Worm (Caenorhabditis elegans): ENCODE results near the gene ced-5.

The ced-5 gene

ce11 chrIV:10500481-10500880 is 16.6 kb downstream of the ced-5 start:
- TF ChIP-seq attf-4 (tag; optimal IDR thresholded peaks at IDR 0.05) (no peak), jun-1 (tag; optimal IDR thresholded peaks at IDR 0.05) (no peak), hif-1 (tag; optimal IDR thresholded peaks at IDR 0.05) (no peak), dmd-6 (GFP tag; IDR thresholded peaks at IDR 0.05) (no peak), lin-1 (GFP tag; IDR thresholded peaks at IDR 0.05) (no peak)

ce11 chrIV:10501550-10502240 is 17.8 kb downstream of the ced-5 start, which contains the start of gene tax-6:
Gene tax-6 (minus strand): TSS chrIV:10501600.
- peak; percentile 91 for TF ChIP-seq aha-1 (tag)
- no peak for TF ChIP-seq tag-97 (GFP tag; IDR thresholded peaks at IDR 0.05)

ce11 chrIV:10502345-10502744 is 18.4 kb downstream of the ced-5 start:
- TF ChIP-seq vab-7 (GFP tag; IDR thresholded peaks at IDR 0.05) (no peak), nhr-48 (tag; optimal IDR thresholded peaks at IDR 0.05) (peak; percentile 25), dve-1 (tag; optimal IDR thresholded peaks at IDR 0.05; ENCODE audit: insufficient read depth) (peak; percentile 95), nhr-28 (tag; optimal IDR thresholded peaks at IDR 0.05) (peak; percentile 90), arid-1 (GFP tag; conservative IDR thresholded peaks at IDR 0.05) (no peak), ceh-28 (tag; optimal IDR thresholded peaks at IDR 0.05) (no peak), spr-3 (GFP tag; optimal IDR thresholded peaks at IDR 0.05) (no peak), nhr-25 (tag; optimal IDR thresholded peaks at IDR 0.05; ENCODE audit: borderline replicate concordance, insufficient read depth) (no peak), ztf-11 (tag; optimal IDR thresholded peaks at IDR 0.05) (no peak), daf-12 (tag; optimal IDR thresholded peaks at IDR 0.05) (no peak), tra-1 (GFP tag; IDR thresholded peaks at IDR 0.05) (0 out of 2 replicates have a peak, but pooled peaks have one; percentile 57), zip-2 (tag; optimal IDR thresholded peaks at IDR 0.05) (peak; percentile 32), nhr-237 (tag; optimal IDR thresholded peaks at IDR 0.05) (no peak), T26A8.4 (GFP tag; IDR thresholded peaks at IDR 0.05) (peak; percentile 45; the same call in 1 of the 2 replicates), nhr-6 (tag; optimal IDR thresholded peaks at IDR 0.05) (peak; percentile 77), egl-27 (tag; optimal IDR thresholded peaks at IDR 0.05) (no peak), Y75B8A.6 (GFP tag; IDR thresholded peaks at IDR 0.05) (no peak), lsy-2 (tag; optimal IDR thresholded peaks at IDR 0.05) (peak in 1 of 2 experiments; percentile 63), mxl-2 (GFP tag; conservative IDR thresholded peaks at IDR 0.05) (no peak), nhr-77 (tag; optimal IDR thresholded peaks at IDR 0.05) (peak; percentile 86), hif-1 (tag; optimal IDR thresholded peaks at IDR 0.05) (peak in 1 of 2 experiments; percentile 84), fos-1 (tag; optimal IDR thresholded peaks at IDR 0.05) (no peak), F44E2.7 (GFP tag; IDR thresholded peaks at IDR 0.05) (no peak), daf-19 (GFP tag; conservative IDR thresholded peaks at IDR 0.05) (no peak), daf-8 (GFP tag; IDR thresholded peaks at IDR 0.05) (no peak), nhr-10 (tag; optimal IDR thresholded peaks at IDR 0.05) (peak; percentile 51), lim-7 (GFP tag; IDR thresholded peaks at IDR 0.05) (no peak), nhr-42 (GFP tag; IDR thresholded peaks at IDR 0.05) (0 out of 2 replicates have a peak, but pooled peaks have one; percentile 26), Y48G9A.11 (GFP tag; IDR thresholded peaks at IDR 0.05) (no peak), mes-2 (tag; optimal IDR thresholded peaks at IDR 0.05; ENCODE audit: poor library complexity, severe bottlenecking) (peak; percentile 74), lin-39 (tag; optimal IDR thresholded peaks at IDR 0.05) (no peak), aly-2 (tag; optimal IDR thresholded peaks at IDR 0.05) (no peak), nhr-111 (GFP tag; optimal IDR thresholded peaks at IDR 0.05) (no peak), lin-1 (GFP tag; IDR thresholded peaks at IDR 0.05) (0 out of 2 replicates have a peak, but pooled peaks have one; percentile 20), lin-13 (GFP tag; optimal IDR thresholded peaks at IDR 0.05) (no peak), ZK337.2 (GFP tag; IDR thresholded peaks at IDR 0.05) (no peak), ceh-82 (tag; optimal IDR thresholded peaks at IDR 0.05) (no peak), F37D6.2 (tag; optimal IDR thresholded peaks at IDR 0.05) (no peak), lir-3 (tag; optimal IDR thresholded peaks at IDR 0.05) (no peak), nhr-102 (tag; optimal IDR thresholded peaks at IDR 0.05) (peak; percentile 16), duxl-1 (tag; optimal IDR thresholded peaks at IDR 0.05; ENCODE audit: poor library complexity) (no peak), nhr-76 (tag; optimal IDR thresholded peaks at IDR 0.05) (no peak)

Data from whole organism, L4 larva.